Fruit fly (Drosophila melanogaster): ENCODE data around the gene CG42588.

Gene CG42588

dm6 chr3L:12804730-12805170 lies 9.3 kb upstream of the CG42588 start, which contains the start of gene Atg1 (continued):
- TF ChIP-seq wek (GFP tag; optimal IDR thresholded peaks at IDR 0.05) (peak; percentile 19), CG9817 (tag; optimal IDR thresholded peaks at IDR 0.05) (no peak), Oaz (GFP tag; IDR thresholded peaks at IDR 0.05) (no peak), E2f1 (GFP tag; IDR thresholded peaks at IDR 0.05) (no peak), hbn (GFP tag; IDR thresholded peaks at IDR 0.05; ENCODE audit: partially characterized antibody) (no peak), nmo (GFP tag; optimal IDR thresholded peaks at IDR 0.05) (no peak), CG4360 (GFP tag; IDR thresholded peaks at IDR 0.05) (no peak), crp (GFP tag; optimal IDR thresholded peaks at IDR 0.05) (no peak), CG3281 (GFP tag; optimal IDR thresholded peaks at IDR 0.05) (no peak), ham (GFP tag; IDR thresholded peaks at IDR 0.05) (no peak), CG10979 (tag; optimal IDR thresholded peaks at IDR 0.05) (peak; percentile 25), CG8281 (tag; optimal IDR thresholded peaks at IDR 0.05) (no peak), cad (GFP tag; optimal IDR thresholded peaks at IDR 0.05) (no peak), Dip3 (GFP tag; optimal IDR thresholded peaks at IDR 0.05) (no peak), HHEX (GFP tag; optimal IDR thresholded peaks at IDR 0.05) (peak; percentile 12), CG14710 (tag; optimal IDR thresholded peaks at IDR 0.05) (no peak), Hr3 (GFP tag; optimal IDR thresholded peaks at IDR 0.05) (no peak), CG14014 (GFP tag; IDR thresholded peaks at IDR 0.05) (no peak), CG3407 (GFP tag; optimal IDR thresholded peaks at IDR 0.05) (no peak), sd (tag; optimal IDR thresholded peaks at IDR 0.05) (no peak), CrebB (tag; optimal IDR thresholded peaks at IDR 0.05) (no peak), HLHmδ (GFP tag; optimal IDR thresholded peaks at IDR 0.05) (peak; percentile 51), Nf-YC (tag; optimal IDR thresholded peaks at IDR 0.05) (peak; percentile 16), stwl (tag; optimal IDR thresholded peaks at IDR 0.05) (peak; percentile 1), Hr39 (optimal IDR thresholded peaks at IDR 0.05) (no peak), Dek (tag; optimal IDR thresholded peaks at IDR 0.05) (peak; percentile 2), CG16863 (GFP tag; optimal IDR thresholded peaks at IDR 0.05) (no peak), inv (GFP tag; IDR thresholded peaks at IDR 0.05; ENCODE audit: partially characterized antibody) (no peak), CG7839 (tag; optimal IDR thresholded peaks at IDR 0.05) (no peak), fru (optimal IDR thresholded peaks at IDR 0.05) (no peak), ash1 (GFP tag; optimal IDR thresholded peaks at IDR 0.05) (peak; percentile 19), CG12236 (GFP tag; optimal IDR thresholded peaks at IDR 0.05) (no peak), nerfin-2 (GFP tag; IDR thresholded peaks at IDR 0.05; ENCODE audit: partially characterized antibody) (peak; percentile 19; the same call in 1 of the 2 replicates), jigr1 (GFP tag; IDR thresholded peaks at IDR 0.05) (no peak), luna (GFP tag; optimal IDR thresholded peaks at IDR 0.05) (no peak), rib (GFP tag; IDR thresholded peaks at IDR 0.05) (0 out of 2 replicates have a peak, but pooled peaks have one; percentile 20), tx (GFP tag; optimal IDR thresholded peaks at IDR 0.05) (no peak), Neu2 (GFP tag; optimal IDR thresholded peaks at IDR 0.05; ENCODE audit: borderline replicate concordance) (no peak), pho (GFP tag; optimal IDR thresholded peaks at IDR 0.05) (no peak), CG34422 (GFP tag; IDR thresholded peaks at IDR 0.05) (peak; percentile 36; the same call in 1 of the 3 replicates), Dll (GFP tag; IDR thresholded peaks at IDR 0.05; ENCODE audit: partially characterized antibody) (no peak), lab (GFP tag; optimal IDR thresholded peaks at IDR 0.05) (peak; percentile 31), Six4 (GFP tag; optimal IDR thresholded peaks at IDR 0.05) (no peak), CG14441 (GFP tag; IDR thresholded peaks at IDR 0.05) (no peak), CG1233 (GFP tag; optimal IDR thresholded peaks at IDR 0.05) (no peak), H2.0 (GFP tag; IDR thresholded peaks at IDR 0.05) (no peak), danr (GFP tag; IDR thresholded peaks at IDR 0.05) (no peak), BEAF-32 (GFP tag; optimal IDR thresholded peaks at IDR 0.05) (peak; percentile 37), dmrt99B (tag; optimal IDR thresholded peaks at IDR 0.05) (no peak), CG10209 (GFP tag; optimal IDR thresholded peaks at IDR 0.05) (no peak), CG12071 (GFP tag; optimal IDR thresholded peaks at IDR 0.05) (peak; percentile 22)
